Worm (Caenorhabditis elegans) whole organism, L4/young adult: ENCODE measurements around the gene F52E1.14.

Source experiments
- W03F9.2 ChIP-seq: fragments of 150-350 bp; optimal IDR thresholded peaks from 2 replicates; lab custom pipeline; 2014; ENCODE audit warnings: missing biosample characterization, missing genetic modification characterization
- dao-5 ChIP-seq: sonication (generic microtip); optimal IDR thresholded peaks from 2 replicates; lab custom pipeline; 2016; ENCODE audit warnings: missing genotype, missing genetic modification characterization, moderate library complexity, missing compliant biosample characterization
- him-1 ChIP-seq: sonication (generic microtip); optimal IDR thresholded peaks from 2 replicates; lab custom pipeline; 2016; ENCODE audit warnings: missing genotype, missing genetic modification reagents, missing genetic modification characterization, missing compliant biosample characterization

- TF ChIP-seq dao-5 (no peak), W03F9.2 (tag; lab: Kevin White, UChicago) (no peak), him-1 (no peak)
Observed at ce11 chrV:8375419-8375818, 8.3 kb upstream of the F52E1.14 start, which contains the start of gene F38E1.10.
